Worm (Caenorhabditis elegans) whole organism, L2 larva: ENCODE data around the gene add-2.

ENCODE experiments used
- R02D3.7 ChIP-seq: fragments of 150-350 bp; optimal IDR thresholded peaks from 2 replicates; lab custom pipeline; 2014; ENCODE audit warnings: missing biosample characterization, missing genetic modification characterization
- ZK546.5 ChIP-seq: sonication (generic microtip); optimal IDR thresholded peaks from 2 replicates; lab custom pipeline; 2017; ENCODE audit warnings: missing biosample characterization, missing genetic modification characterization
- ceh-82 ChIP-seq: fragments of 150-350 bp; optimal IDR thresholded peaks from 2 replicates; lab custom pipeline; 2014; ENCODE audit warnings: missing biosample characterization, missing genetic modification characterization
- lin-39 ChIP-seq: fragments of 150-350 bp; optimal IDR thresholded peaks from 2 replicates; lab custom pipeline; 2014; ENCODE audit warnings: missing biosample characterization, missing genetic modification reagents, missing genetic modification characterization
- lsy-2 ChIP-seq, 2 experiments: fragments of 150-350 bp in 1 of 2; sonication (generic microtip) in 1 of 2; optimal IDR thresholded peaks; 2 replicates each; lab custom pipeline; 2014 to 2017; ENCODE audit warnings: missing biosample characterization in 2 of 2, missing genetic modification characterization in 2 of 2
- mdl-1 ChIP-seq, 2 experiments: fragments of 150-350 bp in 1 of 2; sonication (generic microtip) in 1 of 2; optimal IDR thresholded peaks; 2 replicates each; lab custom pipeline; 2017; ENCODE audit warnings: missing biosample characterization in 2 of 2, missing genetic modification characterization in 2 of 2
- unc-39 ChIP-seq: fragments of 150-350 bp; optimal IDR thresholded peaks from 2 replicates; lab custom pipeline; 2014; ENCODE audit warnings: missing biosample characterization, missing genetic modification characterization
- unc-55 ChIP-seq: fragments of 150-350 bp; sonication (generic microtip); optimal IDR thresholded peaks from 3 replicates; lab custom pipeline; 2014; ENCODE audit warnings: missing biosample characterization, missing genetic modification reagents, missing genetic modification characterization
- unc-62 ChIP-seq: fragments of 150-350 bp; optimal IDR thresholded peaks from 2 replicates; lab custom pipeline; 2014; ENCODE audit warnings: missing biosample characterization, missing genetic modification reagents, missing genetic modification characterization

ce11 chrV:12020940-12021339, 7.7 kb upstream of the add-2 start:
- TF ChIP-seq unc-62 (GFP tag; lab: Kevin White, UChicago) (no peak), ZK546.5 (tag; lab: Kevin White, UChicago) (no peak), lin-39 (tag; lab: Kevin White, UChicago) (no peak), R02D3.7 (no peak), unc-39 (no peak), lsy-2 (tag; optimal IDR thresholded peaks at IDR 0.05; lab: Kevin White, UChicago) (no peak), ceh-82 (tag; lab: Kevin White, UChicago) (no peak), unc-55 (GFP tag; lab: Kevin White, UChicago) (no peak), mdl-1 (tag; optimal IDR thresholded peaks at IDR 0.05; lab: Kevin White, UChicago) (no peak)
